Fruit fly (Drosophila melanogaster) whole organism, embryonic: Measurements from ENCODE around the gene kraken.

Source experiments
- Atf3 ChIP-seq: fragments of 200-800 bp; sonication (Bioruptor generic); optimal IDR thresholded peaks from 3 replicates; lab custom pipeline; 2016; ENCODE audit warnings: missing biosample characterization, missing genetic modification characterization
- Bdp1 ChIP-seq: fragments of 200-800 bp; sonication (Bioruptor generic); optimal IDR thresholded peaks from 3 replicates; lab custom pipeline; 2016; ENCODE audit warnings: missing biosample characterization, missing genetic modification characterization
- BtbVII ChIP-seq: fragments of 200-800 bp; sonication (Bioruptor generic); optimal IDR thresholded peaks from 3 replicates; lab custom pipeline; 2017; ENCODE audit warnings: missing biosample characterization, mild to moderate bottlenecking, missing genetic modification characterization
- CG10543 ChIP-seq: fragments of 200-800 bp; sonication (Bioruptor generic); optimal IDR thresholded peaks from 3 replicates; lab custom pipeline; 2017; ENCODE audit warnings: missing biosample characterization, mild to moderate bottlenecking, missing genetic modification characterization, moderate library complexity
- CG11456 ChIP-seq: fragments of 200-800 bp; sonication (Bioruptor generic); IDR thresholded peaks from 3 replicates; pipeline ENCODE4 v1.3.6; 2022; ENCODE audit warnings: missing biosample characterization, missing genetic modification characterization
- CG12391 ChIP-seq: fragments of 200-800 bp; sonication (Bioruptor generic); optimal IDR thresholded peaks from 3 replicates; lab custom pipeline; 2018; ENCODE audit warnings: missing biosample characterization, mild to moderate bottlenecking, missing genetic modification characterization, moderate library complexity
- CG12942 ChIP-seq: fragments of 200-800 bp; sonication (Bioruptor generic); optimal IDR thresholded peaks from 3 replicates; lab custom pipeline; 2016; ENCODE audit warnings: missing biosample characterization, missing genetic modification characterization
- CG14014 ChIP-seq: fragments of 200-800 bp; sonication (Bioruptor generic); IDR thresholded peaks from 2 replicates; pipeline ENCODE4 v1.3.6; 2022; ENCODE audit warnings: missing biosample characterization, missing genetic modification characterization
- CG14441 ChIP-seq: fragments of 200-800 bp; sonication (Bioruptor generic); IDR thresholded peaks from 2 replicates; pipeline ENCODE4 v1.3.6; 2022; ENCODE audit warnings: missing biosample characterization, missing genetic modification characterization
- CG15011 ChIP-seq: fragments of 200-800 bp; sonication (Bioruptor generic); optimal IDR thresholded peaks from 3 replicates; lab custom pipeline; 2018; ENCODE audit warnings: missing biosample characterization, mild to moderate bottlenecking, missing genetic modification characterization
- CG1529 ChIP-seq: fragments of 200-800 bp; sonication (Bioruptor generic); optimal IDR thresholded peaks from 3 replicates; lab custom pipeline; 2018; ENCODE audit warnings: missing biosample characterization, missing genetic modification characterization
- CG17328 ChIP-seq: fragments of 200-800 bp; sonication (Bioruptor generic); IDR thresholded peaks from 2 replicates; pipeline ENCODE4 v1.3.6; 2022; ENCODE audit warnings: missing biosample characterization, missing genetic modification characterization
- CG18599 ChIP-seq: fragments of 200-800 bp; sonication (Bioruptor generic); optimal IDR thresholded peaks from 3 replicates; lab custom pipeline; 2017; ENCODE audit warnings: missing biosample characterization, missing genetic modification characterization, mild to moderate bottlenecking, moderate library complexity, missing genetic modification reagents
- CG2199 ChIP-seq: fragments of 200-800 bp; sonication (Bioruptor generic); IDR thresholded peaks from 3 replicates; pipeline ENCODE4 v1.3.6; 2022; ENCODE audit warnings: missing biosample characterization, missing genetic modification characterization
- CG2678 ChIP-seq: fragments of 200-800 bp; sonication (Bioruptor generic); optimal IDR thresholded peaks from 3 replicates; lab custom pipeline; 2019; ENCODE audit warnings: missing biosample characterization, mild to moderate bottlenecking, missing genetic modification characterization, moderate library complexity
- CG2889 ChIP-seq: fragments of 200-800 bp; sonication (Bioruptor generic); IDR thresholded peaks from 3 replicates; pipeline ENCODE4 v1.3.6; 2022; ENCODE audit warnings: missing biosample characterization, missing genetic modification characterization
- CG30403 ChIP-seq: fragments of 200-800 bp; sonication (Bioruptor generic); optimal IDR thresholded peaks from 3 replicates; lab custom pipeline; 2016; ENCODE audit warnings: missing biosample characterization, missing genetic modification characterization
- CG32532 ChIP-seq: fragments of 200-800 bp; sonication (Bioruptor generic); IDR thresholded peaks from 2 replicates; pipeline ENCODE4 v1.3.6; 2022; ENCODE audit warnings: missing biosample characterization, missing genetic modification characterization
- CG32772 ChIP-seq: fragments of 200-800 bp; sonication (Bioruptor generic); IDR thresholded peaks from 2 replicates; pipeline ENCODE4 v1.3.6; 2022; ENCODE audit warnings: missing biosample characterization, missing genetic modification characterization
- CG34422 ChIP-seq: fragments of 200-800 bp; sonication (Bioruptor generic); IDR thresholded peaks from 3 replicates; pipeline ENCODE4 v1.3.6; 2022; ENCODE audit warnings: missing biosample characterization, missing genetic modification characterization
- CG3726 ChIP-seq: fragments of 200-800 bp; sonication (Bioruptor generic); IDR thresholded peaks from 3 replicates; pipeline ENCODE4, ENCODE4 v1.3.6; 2022; ENCODE audit warnings: missing biosample characterization, missing genetic modification characterization
- CG5953 ChIP-seq: fragments of 200-800 bp; sonication (Bioruptor generic); IDR thresholded peaks from 2 replicates; pipeline ENCODE4 v1.3.6; 2022; ENCODE audit warnings: missing biosample characterization, missing genetic modification characterization
- CG6254 ChIP-seq: fragments of 200-800 bp; sonication (Bioruptor generic); optimal IDR thresholded peaks from 3 replicates; lab custom pipeline; 2017; ENCODE audit warnings: mild to moderate bottlenecking, missing biosample characterization, missing genetic modification reagents, missing genetic modification characterization
- CG7786 ChIP-seq: fragments of 200-800 bp; sonication (Bioruptor generic); optimal IDR thresholded peaks from 2 replicates; lab custom pipeline; 2016; ENCODE audit warnings: missing biosample characterization, missing genetic modification characterization
- CG8388 ChIP-seq: fragments of 200-800 bp; sonication (Bioruptor generic); optimal IDR thresholded peaks from 2 replicates; lab custom pipeline; 2019; ENCODE audit warnings: missing biosample characterization, mild to moderate bottlenecking, missing genetic modification characterization, moderate library complexity
- CG9215 ChIP-seq: fragments of 200-800 bp; sonication (Bioruptor generic); IDR thresholded peaks from 2 replicates; pipeline ENCODE4 v1.3.6; 2022; ENCODE audit warnings: missing biosample characterization, missing genetic modification characterization
- CG9609 ChIP-seq: fragments of 200-800 bp; sonication (Bioruptor generic); optimal IDR thresholded peaks from 3 replicates; lab custom pipeline; 2016; ENCODE audit warnings: missing biosample characterization, missing genetic modification characterization
- Dad ChIP-seq: fragments of 200-800 bp; sonication (Bioruptor generic); optimal IDR thresholded peaks from 3 replicates; lab custom pipeline; 2016; ENCODE audit warnings: missing biosample characterization, missing genetic modification characterization
- E2f2 ChIP-seq: fragments of 200-800 bp; sonication (Bioruptor generic); IDR thresholded peaks from 2 replicates; pipeline ENCODE4 v1.3.6; 2022; ENCODE audit warnings: missing biosample characterization, missing genetic modification characterization
- Ets97D ChIP-seq: fragments of 200-800 bp; sonication (Bioruptor generic); optimal IDR thresholded peaks from 3 replicates; lab custom pipeline; 2016; ENCODE audit warnings: missing biosample characterization, missing genetic modification characterization
- HLH54F ChIP-seq: fragments of 200-800 bp; sonication (Bioruptor generic); optimal IDR thresholded peaks from 3 replicates; lab custom pipeline; 2016; ENCODE audit warnings: missing biosample characterization, missing genetic modification characterization
- Oaz ChIP-seq: fragments of 200-800 bp; sonication (Bioruptor generic); IDR thresholded peaks from 2 replicates; pipeline ENCODE4 v1.3.6; 2022; ENCODE audit warnings: missing biosample characterization, missing genetic modification characterization
- Oli ChIP-seq: fragments of 200-800 bp; sonication (Bioruptor generic); optimal IDR thresholded peaks from 2 replicates; lab custom pipeline; 2018; ENCODE audit warnings: missing biosample characterization, mild to moderate bottlenecking, missing genetic modification characterization, moderate library complexity
- Rx ChIP-seq: fragments of 200-800 bp; sonication (Bioruptor generic); IDR thresholded peaks from 2 replicates; pipeline ENCODE4 v1.3.6; 2022; ENCODE audit warnings: missing biosample characterization, missing genetic modification characterization
- Sox102F ChIP-seq: fragments of 200-800 bp; sonication (Bioruptor generic); optimal IDR thresholded peaks from 2 replicates; lab custom pipeline; 2018; ENCODE audit warnings: missing biosample characterization, mild to moderate bottlenecking, missing genetic modification characterization, moderate library complexity
- Taf1 ChIP-seq: fragments of 200-800 bp; sonication (Bioruptor generic); IDR thresholded peaks from 2 replicates; pipeline ENCODE4 v1.3.6; 2022; ENCODE audit warnings: missing biosample characterization, missing genetic modification characterization
- chif ChIP-seq, 2 experiments: fragments of 200-800 bp; sonication (Bioruptor generic); optimal IDR thresholded peaks; 3 replicates each; lab custom pipeline; 2016; ENCODE audit warnings: missing biosample characterization in 2 of 2, missing genetic modification characterization in 2 of 2
- chn ChIP-seq: fragments of 200-800 bp; sonication (Bioruptor generic); optimal IDR thresholded peaks from 2 replicates; lab custom pipeline; 2016; ENCODE audit warnings: missing biosample characterization, missing genetic modification characterization
- croc ChIP-seq: fragments of 200-800 bp; sonication (Bioruptor generic); conservative IDR thresholded peaks from 3 replicates; pipeline ENCODE4 v1.3.6; 2022; ENCODE audit warnings: missing biosample characterization, missing genetic modification characterization
- ewg ChIP-seq: fragments of 200-800 bp; sonication (Bioruptor generic); optimal IDR thresholded peaks from 3 replicates; lab custom pipeline; 2017; ENCODE audit warnings: mild to moderate bottlenecking, missing biosample characterization, missing genetic modification reagents, missing genetic modification characterization
- her ChIP-seq: fragments of 200-800 bp; sonication (Bioruptor generic); optimal IDR thresholded peaks from 2 replicates; lab custom pipeline; 2016; ENCODE audit warnings: missing biosample characterization, missing genetic modification characterization
- lmd ChIP-seq: fragments of 200-800 bp; sonication (Bioruptor generic); IDR thresholded peaks from 2 replicates; pipeline ENCODE4 v1.3.6; 2022; ENCODE audit warnings: missing biosample characterization, missing genetic modification characterization
- mirr ChIP-seq: fragments of 200-800 bp; sonication (Bioruptor generic); optimal IDR thresholded peaks from 3 replicates; lab custom pipeline; 2018; ENCODE audit warnings: missing biosample characterization, mild to moderate bottlenecking, missing genetic modification characterization
- pan ChIP-seq, 4 experiments: fragments of >200 bp in 3 of 4; fragments of 200-800 bp in 1 of 4; sonication (Bioruptor generic) in 1 of 4; optimal IDR thresholded peaks in 3 of 4; IDR thresholded peaks in 1 of 4; 2 replicates each; pipeline versions ENCODE4 v1.3.6 to Lab custom; 2017 to 2022; ENCODE audit warnings: missing biosample characterization in 2 of 4, missing genetic modification characterization in 2 of 4, mixed read lengths in 1 of 4
- salm ChIP-seq: fragments of 200-800 bp; sonication (Bioruptor generic); optimal IDR thresholded peaks from 2 replicates; lab custom pipeline; 2018; ENCODE audit warnings: missing biosample characterization, mild to moderate bottlenecking, missing genetic modification characterization
- scrt ChIP-seq: fragments of 200-800 bp; sonication (Bioruptor generic); optimal IDR thresholded peaks from 2 replicates; lab custom pipeline; 2018; ENCODE audit warnings: missing biosample characterization, mild to moderate bottlenecking, missing genetic modification characterization, moderate library complexity
- shn ChIP-seq: fragments of 200-800 bp; sonication (Bioruptor generic); optimal IDR thresholded peaks from 3 replicates; lab custom pipeline; 2016; ENCODE audit warnings: missing biosample characterization, missing genetic modification characterization
- slbo ChIP-seq: fragments of 200-800 bp; sonication (Bioruptor generic); IDR thresholded peaks from 2 replicates; pipeline ENCODE4 v1.3.6; 2022; ENCODE audit warnings: missing biosample characterization, missing genetic modification characterization
- stc ChIP-seq: fragments of 200-800 bp; sonication (Bioruptor generic); IDR thresholded peaks from 2 replicates; pipeline ENCODE4 v1.3.6; 2022; ENCODE audit warnings: missing biosample characterization, missing genetic modification characterization

kraken gene

DNA sequence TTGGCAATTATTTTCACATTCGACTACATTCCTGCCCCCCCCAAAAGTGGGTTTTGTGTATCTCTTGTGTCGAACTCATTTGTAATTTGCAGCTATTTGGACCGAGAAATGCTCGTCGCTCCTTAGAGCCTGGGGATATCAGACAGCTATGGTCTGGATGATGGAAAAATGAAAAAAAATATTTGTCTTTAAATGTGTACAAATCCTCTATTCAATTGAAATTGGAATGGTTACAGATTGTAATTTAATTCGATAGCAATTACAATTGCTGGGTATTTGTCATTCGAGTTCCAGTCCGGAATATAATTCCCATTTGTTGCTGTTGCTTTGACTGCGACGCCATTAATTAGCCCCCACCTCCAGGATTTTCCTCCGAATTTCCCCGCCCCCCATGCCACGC, 37.2 kb downstream of the kraken start (continued):
- TF ChIP-seq Sox102F (GFP tag; lab: Kevin White, UChicago), result peak; percentile 61
- 0 out of 2 replicates have a peak, but pooled peaks have one; percentile 29 for TF ChIP-seq CG32532 (GFP tag; lab: Robert Waterston, UW)
- TF ChIP-seq CG1529, result peak; percentile 21
- peak; percentile 40 for TF ChIP-seq CG18599 (GFP tag; lab: Kevin White, UChicago)
- peak; percentile 2 for TF ChIP-seq CG12942 (GFP tag; lab: Kevin White, UChicago)
- no peak for TF ChIP-seq BtbVII (GFP tag; lab: Kevin White, UChicago)
- 0 out of 2 replicates have a peak, but pooled peaks have one; percentile 21 for TF ChIP-seq stc (GFP tag; lab: Robert Waterston, UW)
- peak; percentile 40; the same call in 1 of the 3 replicates for TF ChIP-seq CG2889 (GFP tag; lab: Robert Waterston, UW)
- TF ChIP-seq mirr (GFP tag; lab: Kevin White, UChicago), result no peak
- TF ChIP-seq croc, result peak; percentile 14; the same call in 1 of the 3 replicates
- peak; percentile 9 for TF ChIP-seq Dad
- TF ChIP-seq CG11456, result 0 out of 3 replicates have a peak, but pooled peaks have one; percentile 60
- TF ChIP-seq scrt (GFP tag; lab: Kevin White, UChicago), result peak; percentile 36
- peak; percentile 63 for TF ChIP-seq CG17328 (GFP tag; lab: Robert Waterston, UW)
- no peak for TF ChIP-seq Bdp1 (GFP tag; lab: Kevin White, UChicago)
- peak; percentile 35; the same call in 1 of the 2 replicates for TF ChIP-seq E2f2 (GFP tag; lab: Robert Waterston, UW)
- no peak for TF ChIP-seq CG6254 (GFP tag; lab: Kevin White, UChicago)
- peak; percentile 41 for TF ChIP-seq CG12391 (tag; lab: Kevin White, UChicago)
- peak; percentile 11 for TF ChIP-seq ewg (GFP tag; lab: Kevin White, UChicago)
- TF ChIP-seq Ets97D (GFP tag; lab: Kevin White, UChicago), result no peak
- no peak for TF ChIP-seq her (GFP tag; lab: Kevin White, UChicago)
- peak; percentile 33 for TF ChIP-seq lmd
- TF ChIP-seq chif (GFP tag; optimal IDR thresholded peaks at IDR 0.05; lab: Kevin White, UChicago), result peak in 1 of 2 experiments; percentile 6
- TF ChIP-seq CG15011 (GFP tag; lab: Kevin White, UChicago), result no peak
- 0 out of 3 replicates have a peak, but pooled peaks have one; percentile 35 for TF ChIP-seq CG3726 (GFP tag; lab: Robert Waterston, UW)
- no peak for TF ChIP-seq CG8388
- TF ChIP-seq chn (GFP tag; lab: Kevin White, UChicago), result peak; percentile 19
- peak; percentile 61 for TF ChIP-seq CG14441
- TF ChIP-seq shn (GFP tag; lab: Kevin White, UChicago), result peak; percentile 0
- peak; percentile 77 for TF ChIP-seq slbo (GFP tag; lab: Robert Waterston, UW)
- no peak for TF ChIP-seq CG32772 (GFP tag; lab: Robert Waterston, UW)
- TF ChIP-seq CG34422 (GFP tag; lab: Robert Waterston, UW), result peak; percentile 36; the same call in 1 of the 3 replicates
- TF ChIP-seq CG14014 (GFP tag; lab: Robert Waterston, UW), result peak; percentile 46; the same call in 1 of the 2 replicates
- peak; percentile 12 for TF ChIP-seq Oli
- TF ChIP-seq CG10543 (GFP tag; lab: Kevin White, UChicago), result no peak
- TF ChIP-seq CG30403 (GFP tag; lab: Kevin White, UChicago), result peak; percentile 7
- TF ChIP-seq CG2678 (tag; lab: Kevin White, UChicago), result peak; percentile 22
- TF ChIP-seq CG9215 (GFP tag; lab: Robert Waterston, UW), result peak; percentile 36
- TF ChIP-seq salm (tag; lab: Kevin White, UChicago), result no peak
- peak; percentile 70 for TF ChIP-seq Oaz (GFP tag; lab: Robert Waterston, UW)
- peak; percentile 54 for TF ChIP-seq CG7786 (GFP tag; lab: Kevin White, UChicago)
- no peak for TF ChIP-seq CG2199 (GFP tag; lab: Robert Waterston, UW)
- peak; percentile 39; the same call in 1 of the 2 replicates for TF ChIP-seq CG5953 (GFP tag; lab: Robert Waterston, UW)
- TF ChIP-seq CG9609 (GFP tag; lab: Kevin White, UChicago), result peak; percentile 36
- no peak for TF ChIP-seq HLH54F (GFP tag; lab: Kevin White, UChicago)
- TF ChIP-seq Taf1, result peak; percentile 26; the same call in 1 of the 2 replicates
- peak; percentile 5 for TF ChIP-seq Atf3 (GFP tag; lab: Kevin White, UChicago)
- TF ChIP-seq Rx (GFP tag; lab: Robert Waterston, UW), result 0 out of 2 replicates have a peak, but pooled peaks have one; percentile 30
- TF ChIP-seq pan (optimal IDR thresholded peaks at IDR 0.05; lab: Kevin White, UChicago), result no peak
- TF ChIP-seq pan (GFP tag; optimal IDR thresholded peaks at IDR 0.05 in 1 of 2, IDR thresholded peaks at IDR 0.05 in 1 of 2), result peak in 1 of 2 experiments; percentile 37
- TF ChIP-seq, all 482 proteins: peak for 108
